Fruit fly (Drosophila melanogaster): Measurements from ENCODE around the gene Arl2.

Gene Arl2

dm6 chr3R:8357372-8357992, 16.6 kb downstream of the Arl2 start:
- TF ChIP-seq CG34367 (tag; optimal IDR thresholded peaks at IDR 0.05) (no peak), EcR (GFP tag; optimal IDR thresholded peaks at IDR 0.05) (no peak), CG32121 (GFP tag; IDR thresholded peaks at IDR 0.05) (no peak), rn (GFP tag; IDR thresholded peaks at IDR 0.05) (no peak), CG10348 (GFP tag; IDR thresholded peaks at IDR 0.05) (no peak), Snoo (tag; optimal IDR thresholded peaks at IDR 0.05) (no peak), CG8301 (tag; optimal IDR thresholded peaks at IDR 0.05) (no peak), CG13204 (GFP tag; optimal IDR thresholded peaks at IDR 0.05) (no peak), CG12605 (GFP tag; IDR thresholded peaks at IDR 0.05) (no peak), CG14655 (GFP tag; optimal IDR thresholded peaks at IDR 0.05) (no peak), CG9948 (tag; optimal IDR thresholded peaks at IDR 0.05) (no peak)

- peak; percentile 5 for TF ChIP-seq EcR (GFP tag; optimal IDR thresholded peaks at IDR 0.05)
- no peak for TF ChIP-seq D1 (tag; optimal IDR thresholded peaks at IDR 0.05)
- TF ChIP-seq gl (tag; optimal IDR thresholded peaks at IDR 0.05): no peak
These were observed 17.1 kb downstream of the Arl2 start for dm6 chr3R:8358004-8358403.

dm6 chr3R:8362259-8362876, 21.5 kb downstream of the Arl2 start, which contains the start of the genes Veneno and CG7963:
Veneno (minus strand) TSS chr3R:8362554.
CG7963 (plus strand) TSS chr3R:8362826.
- TF ChIP-seq CG8159 (tag; optimal IDR thresholded peaks at IDR 0.05) (peak; percentile 31), CG9948 (tag; optimal IDR thresholded peaks at IDR 0.05) (no peak), CG15710 (tag; optimal IDR thresholded peaks at IDR 0.05) (peak; percentile 24), fd96Ca (GFP tag; IDR thresholded peaks at IDR 0.05) (no peak)

- TF ChIP-seq CG34367 (tag; optimal IDR thresholded peaks at IDR 0.05) (no peak), CG8301 (tag; optimal IDR thresholded peaks at IDR 0.05) (no peak), gl (tag; optimal IDR thresholded peaks at IDR 0.05) (no peak), Ets98B (GFP tag; IDR thresholded peaks at IDR 0.05) (no peak), D1 (tag; optimal IDR thresholded peaks at IDR 0.05) (no peak), CG12605 (GFP tag; IDR thresholded peaks at IDR 0.05) (no peak), Snoo (tag; optimal IDR thresholded peaks at IDR 0.05) (no peak), Pif1B (GFP tag; optimal IDR thresholded peaks at IDR 0.05) (no peak), fd96Ca (GFP tag; IDR thresholded peaks at IDR 0.05) (no peak), rn (GFP tag; IDR thresholded peaks at IDR 0.05) (no peak), CG4496 (GFP tag; IDR thresholded peaks at IDR 0.05) (no peak)
These were observed 27.7 kb downstream of the Arl2 start for dm6 chr3R:8368553-8368952.

dm6 chr3R:8389636-8390035, 48.7 kb downstream of the Arl2 start:
- TF ChIP-seq CG8301 (tag; optimal IDR thresholded peaks at IDR 0.05): no peak
- TF ChIP-seq Snoo (tag; optimal IDR thresholded peaks at IDR 0.05): no peak
- TF ChIP-seq fd96Ca (GFP tag; IDR thresholded peaks at IDR 0.05): no peak
- TF ChIP-seq CG17806 (tag; optimal IDR thresholded peaks at IDR 0.05): no peak
- TF ChIP-seq Pif1B (GFP tag; optimal IDR thresholded peaks at IDR 0.05): no peak
- no peak for TF ChIP-seq CG14655 (GFP tag; optimal IDR thresholded peaks at IDR 0.05)
- no peak for TF ChIP-seq CG4496 (GFP tag; IDR thresholded peaks at IDR 0.05)
- no peak for TF ChIP-seq CG10348 (GFP tag; IDR thresholded peaks at IDR 0.05)
- TF ChIP-seq D1 (tag; optimal IDR thresholded peaks at IDR 0.05): no peak
- no peak for TF ChIP-seq CG8159 (tag; optimal IDR thresholded peaks at IDR 0.05)
- TF ChIP-seq CG34367 (tag; optimal IDR thresholded peaks at IDR 0.05): no peak
- no peak for TF ChIP-seq CG15710 (tag; optimal IDR thresholded peaks at IDR 0.05)
- no peak for TF ChIP-seq CG32121 (GFP tag; IDR thresholded peaks at IDR 0.05)
- TF ChIP-seq Ets98B (GFP tag; IDR thresholded peaks at IDR 0.05): no peak

Data from whole organism, pupa.